Fruit fly (Drosophila melanogaster): ENCODE data around the gene CG4238.

CG4238 gene

dm6 chr2L:2011430-2011829, 1.8 kb downstream of the CG4238 start:
- no peak for TF ChIP-seq Dll (optimal IDR thresholded peaks at IDR 0.05)
- TF ChIP-seq CG8478 (optimal IDR thresholded peaks at IDR 0.05), result no peak
- no peak for TF ChIP-seq psq (optimal IDR thresholded peaks at IDR 0.05)
- TF ChIP-seq EcR (GFP tag; optimal IDR thresholded peaks at IDR 0.05), result no peak
- no peak for TF ChIP-seq usp (GFP tag; optimal IDR thresholded peaks at IDR 0.05)
- no peak for TF ChIP-seq pan (optimal IDR thresholded peaks at IDR 0.05)

- TF ChIP-seq Dll (optimal IDR thresholded peaks at IDR 0.05), result no peak
- TF ChIP-seq usp (GFP tag; optimal IDR thresholded peaks at IDR 0.05), result no peak
- no peak for TF ChIP-seq EcR (GFP tag; optimal IDR thresholded peaks at IDR 0.05)
- TF ChIP-seq CG8478 (optimal IDR thresholded peaks at IDR 0.05), result no peak
- no peak for TF ChIP-seq psq (optimal IDR thresholded peaks at IDR 0.05)
- no peak for TF ChIP-seq pan (optimal IDR thresholded peaks at IDR 0.05)
Observed at dm6 chr2L:2013057-2013456, 3.4 kb downstream of the CG4238 start.

- TF ChIP-seq usp (GFP tag; optimal IDR thresholded peaks at IDR 0.05) (no peak), CG8478 (optimal IDR thresholded peaks at IDR 0.05) (no peak), Dll (optimal IDR thresholded peaks at IDR 0.05) (no peak), EcR (GFP tag; optimal IDR thresholded peaks at IDR 0.05) (no peak), psq (optimal IDR thresholded peaks at IDR 0.05) (no peak), pan (optimal IDR thresholded peaks at IDR 0.05) (no peak)
Observed at dm6 chr2L:2013836-2014434, 4.3 kb downstream of the CG4238 start.

- no peak for TF ChIP-seq CG8478 (optimal IDR thresholded peaks at IDR 0.05)
- TF ChIP-seq pan (optimal IDR thresholded peaks at IDR 0.05), result no peak
- no peak for TF ChIP-seq EcR (GFP tag; optimal IDR thresholded peaks at IDR 0.05)
- TF ChIP-seq psq (optimal IDR thresholded peaks at IDR 0.05), result no peak
Observed at dm6 chr2L:2015204-2015603, 5.5 kb downstream of the CG4238 start.

- no peak for TF ChIP-seq Dll (optimal IDR thresholded peaks at IDR 0.05)
- no peak for TF ChIP-seq psq (optimal IDR thresholded peaks at IDR 0.05)
- no peak for TF ChIP-seq pan (optimal IDR thresholded peaks at IDR 0.05)
- TF ChIP-seq CG8478 (optimal IDR thresholded peaks at IDR 0.05), result no peak
- no peak for TF ChIP-seq EcR (GFP tag; optimal IDR thresholded peaks at IDR 0.05)
- TF ChIP-seq usp (GFP tag; optimal IDR thresholded peaks at IDR 0.05), result no peak
Observed at dm6 chr2L:2022823-2023222, 13.2 kb downstream of the CG4238 start.

dm6 chr2L:2031522-2031921, 21.9 kb downstream of the CG4238 start:
- TF ChIP-seq Dll (optimal IDR thresholded peaks at IDR 0.05) (no peak), psq (optimal IDR thresholded peaks at IDR 0.05) (no peak), EcR (GFP tag; optimal IDR thresholded peaks at IDR 0.05) (no peak), CG8478 (optimal IDR thresholded peaks at IDR 0.05) (no peak), pan (optimal IDR thresholded peaks at IDR 0.05) (no peak), usp (GFP tag; optimal IDR thresholded peaks at IDR 0.05) (no peak)

dm6 chr2L:2032076-2032475, 22.4 kb downstream of the CG4238 start:
- TF ChIP-seq Dll (optimal IDR thresholded peaks at IDR 0.05) (no peak), EcR (GFP tag; optimal IDR thresholded peaks at IDR 0.05) (no peak), usp (GFP tag; optimal IDR thresholded peaks at IDR 0.05) (no peak), CG8478 (optimal IDR thresholded peaks at IDR 0.05) (no peak), psq (optimal IDR thresholded peaks at IDR 0.05) (no peak), pan (optimal IDR thresholded peaks at IDR 0.05) (no peak)

- no peak for TF ChIP-seq Dll (optimal IDR thresholded peaks at IDR 0.05)
- TF ChIP-seq pan (optimal IDR thresholded peaks at IDR 0.05), result no peak
- TF ChIP-seq EcR (GFP tag; optimal IDR thresholded peaks at IDR 0.05), result no peak
- TF ChIP-seq CG8478 (optimal IDR thresholded peaks at IDR 0.05), result no peak
- no peak for TF ChIP-seq usp (GFP tag; optimal IDR thresholded peaks at IDR 0.05)
- TF ChIP-seq psq (optimal IDR thresholded peaks at IDR 0.05), result no peak
Observed at dm6 chr2L:2035941-2036340, 26.3 kb downstream of the CG4238 start, which contains the start of gene CG42296. TSS of gene CG42296 (minus strand) at chr2L:2036041.

dm6 chr2L:2037165-2037550, 27.5 kb downstream of the CG4238 start, which contains the start of gene lectin-22C:
TSS of gene lectin-22C (minus strand) at chr2L:2037265.
- no peak for TF ChIP-seq psq (optimal IDR thresholded peaks at IDR 0.05)

dm6 chr2L:2037551-2038252, 28.0 kb downstream of the CG4238 start:
- TF ChIP-seq CG8478 (optimal IDR thresholded peaks at IDR 0.05) (peak; percentile 49), Dll (optimal IDR thresholded peaks at IDR 0.05) (no peak), psq (optimal IDR thresholded peaks at IDR 0.05) (no peak), EcR (GFP tag; optimal IDR thresholded peaks at IDR 0.05) (no peak), usp (GFP tag; optimal IDR thresholded peaks at IDR 0.05) (no peak)

dm6 chr2L:2038253-2038955, 28.7 kb downstream of the CG4238 start:
- TF ChIP-seq Dll (optimal IDR thresholded peaks at IDR 0.05) (no peak), usp (GFP tag; optimal IDR thresholded peaks at IDR 0.05) (no peak), EcR (GFP tag; optimal IDR thresholded peaks at IDR 0.05) (no peak), psq (optimal IDR thresholded peaks at IDR 0.05) (no peak), CG8478 (optimal IDR thresholded peaks at IDR 0.05) (no peak), pan (optimal IDR thresholded peaks at IDR 0.05) (no peak)

dm6 chr2L:2038956-2039263, 29.3 kb downstream of the CG4238 start:
- TF ChIP-seq usp (GFP tag; optimal IDR thresholded peaks at IDR 0.05) (no peak), CG8478 (optimal IDR thresholded peaks at IDR 0.05) (no peak), Dll (optimal IDR thresholded peaks at IDR 0.05) (no peak), EcR (GFP tag; optimal IDR thresholded peaks at IDR 0.05) (no peak), psq (optimal IDR thresholded peaks at IDR 0.05) (no peak), pan (optimal IDR thresholded peaks at IDR 0.05) (no peak)

Data from whole organism.